Worm (Caenorhabditis elegans): ENCODE data around the gene Y32G9B.1.
A peak's percentile ranks its signal among the peaks of the same experiment; 100 is the strongest.

Y32G9B.1 gene

ce11 chrV:1829973-1830372, at the start of gene Y32G9B.1:
Gene Y32G9B.1, minus strand, starts transcription at chrV:1830073.
- no peak for TF ChIP-seq pes-1 (GFP tag; IDR thresholded peaks at IDR 0.05)
- TF ChIP-seq ceh-36 (tag; optimal IDR thresholded peaks at IDR 0.05): no peak
- no peak for TF ChIP-seq scrt-1 (GFP tag; IDR thresholded peaks at IDR 0.05)
- TF ChIP-seq sea-1 (GFP tag; conservative IDR thresholded peaks at IDR 0.05): no peak
- TF ChIP-seq hmg-4 (GFP tag; optimal IDR thresholded peaks at IDR 0.05): no peak
- no peak for TF ChIP-seq hmbx-1 (tag; optimal IDR thresholded peaks at IDR 0.05)

ce11 chrV:1878030-1878429, 48.2 kb upstream of the Y32G9B.1 start:
- TF ChIP-seq ceh-36 (tag; optimal IDR thresholded peaks at IDR 0.05) (no peak), hmg-4 (GFP tag; optimal IDR thresholded peaks at IDR 0.05) (no peak), tbx-11 (GFP tag; IDR thresholded peaks at IDR 0.05) (no peak), hnd-1 (tag; optimal IDR thresholded peaks at IDR 0.05) (no peak), scrt-1 (GFP tag; IDR thresholded peaks at IDR 0.05) (no peak), tra-4 (tag; optimal IDR thresholded peaks at IDR 0.05) (no peak), sea-1 (GFP tag; conservative IDR thresholded peaks at IDR 0.05) (no peak), hmbx-1 (tag; optimal IDR thresholded peaks at IDR 0.05) (no peak), F13C5.2 (tag; optimal IDR thresholded peaks at IDR 0.05) (no peak), ceh-13 (GFP tag; optimal IDR thresholded peaks at IDR 0.05) (no peak), tbx-37 (GFP tag; conservative IDR thresholded peaks at IDR 0.05) (no peak), aly-1 (tag; optimal IDR thresholded peaks at IDR 0.05) (no peak), pes-1 (GFP tag; IDR thresholded peaks at IDR 0.05) (no peak), B0310.2 (tag; optimal IDR thresholded peaks at IDR 0.05) (no peak), ets-7 (tag; optimal IDR thresholded peaks at IDR 0.05) (no peak), flt-1 (GFP tag; IDR thresholded peaks at IDR 0.05) (no peak), ama-1 (optimal IDR thresholded peaks at IDR 0.05) (no peak)

ce11 chrV:1875497-1875988, 45.7 kb upstream of the Y32G9B.1 start:
- TF ChIP-seq B0310.2 (tag; optimal IDR thresholded peaks at IDR 0.05) (peak; percentile 72), sea-1 (GFP tag; conservative IDR thresholded peaks at IDR 0.05) (peak; percentile 25; the same call in 1 of the 2 replicates), hnd-1 (tag; optimal IDR thresholded peaks at IDR 0.05) (no peak), hmbx-1 (tag; optimal IDR thresholded peaks at IDR 0.05) (peak; percentile 38), tra-4 (tag; optimal IDR thresholded peaks at IDR 0.05) (peak; percentile 15), pes-1 (GFP tag; IDR thresholded peaks at IDR 0.05) (peak; percentile 58; the same call in 1 of the 2 replicates), ceh-13 (GFP tag; optimal IDR thresholded peaks at IDR 0.05) (peak; percentile 17), ama-1 (optimal IDR thresholded peaks at IDR 0.05) (peak; percentile 61), tbx-37 (GFP tag; conservative IDR thresholded peaks at IDR 0.05) (no peak), hmg-4 (GFP tag; optimal IDR thresholded peaks at IDR 0.05) (no peak), ets-7 (tag; optimal IDR thresholded peaks at IDR 0.05) (no peak), ceh-36 (tag; optimal IDR thresholded peaks at IDR 0.05) (peak; percentile 34), scrt-1 (GFP tag; IDR thresholded peaks at IDR 0.05) (no peak), F13C5.2 (tag; optimal IDR thresholded peaks at IDR 0.05) (no peak), tbx-11 (GFP tag; IDR thresholded peaks at IDR 0.05) (no peak), flt-1 (GFP tag; IDR thresholded peaks at IDR 0.05) (no peak), aly-1 (tag; optimal IDR thresholded peaks at IDR 0.05) (no peak)

DNA sequence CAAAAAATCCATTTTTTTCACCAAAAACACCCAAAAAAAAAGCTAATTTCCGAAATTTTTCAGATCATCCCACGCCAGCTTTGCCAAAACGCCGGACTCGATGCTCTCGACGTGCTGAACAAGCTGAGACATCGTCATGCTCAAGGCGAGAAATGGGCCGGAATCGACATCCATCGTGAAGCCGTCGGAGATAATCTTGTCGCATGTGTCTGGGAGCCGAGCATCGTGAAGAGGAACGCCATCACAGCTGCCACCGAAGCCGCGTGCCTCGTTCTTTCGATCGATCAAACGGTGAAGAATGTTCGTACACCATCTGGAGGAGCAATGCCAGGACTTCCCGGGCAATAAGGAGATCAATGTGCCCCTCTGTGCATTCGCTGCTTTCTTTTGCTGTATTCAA, 45.0 kb upstream of the Y32G9B.1 start:
- TF ChIP-seq tbx-11 (GFP tag; IDR thresholded peaks at IDR 0.05) (no peak), ceh-36 (tag; optimal IDR thresholded peaks at IDR 0.05) (no peak), ama-1 (optimal IDR thresholded peaks at IDR 0.05) (no peak), hnd-1 (tag; optimal IDR thresholded peaks at IDR 0.05) (no peak)

ce11 chrV:1871768-1872296, 42.0 kb upstream of the Y32G9B.1 start, which contains the start of the genes T10B5.4 and cct-7:
Gene T10B5.4, minus strand, starts transcription at chrV:1871807.
Gene cct-7, plus strand, starts transcription at chrV:1872246.
- TF ChIP-seq pes-1 (GFP tag; IDR thresholded peaks at IDR 0.05) (peak; percentile 43; the same call in 1 of the 2 replicates), scrt-1 (GFP tag; IDR thresholded peaks at IDR 0.05) (no peak), F13C5.2 (tag; optimal IDR thresholded peaks at IDR 0.05) (peak; percentile 59), B0310.2 (tag; optimal IDR thresholded peaks at IDR 0.05) (no peak), tbx-11 (GFP tag; IDR thresholded peaks at IDR 0.05) (no peak), hmg-4 (GFP tag; optimal IDR thresholded peaks at IDR 0.05) (peak; percentile 54), hmbx-1 (tag; optimal IDR thresholded peaks at IDR 0.05) (no peak), ceh-13 (GFP tag; optimal IDR thresholded peaks at IDR 0.05) (no peak), sea-1 (GFP tag; conservative IDR thresholded peaks at IDR 0.05) (peak; percentile 55; the same call in 1 of the 2 replicates), hnd-1 (tag; optimal IDR thresholded peaks at IDR 0.05) (no peak), aly-1 (tag; optimal IDR thresholded peaks at IDR 0.05) (no peak), ceh-36 (tag; optimal IDR thresholded peaks at IDR 0.05) (no peak), ets-7 (tag; optimal IDR thresholded peaks at IDR 0.05) (peak; percentile 16), ama-1 (optimal IDR thresholded peaks at IDR 0.05) (no peak), tra-4 (tag; optimal IDR thresholded peaks at IDR 0.05) (no peak), flt-1 (GFP tag; IDR thresholded peaks at IDR 0.05) (peak; percentile 36; the same call in 1 of the 2 replicates), tbx-37 (GFP tag; conservative IDR thresholded peaks at IDR 0.05) (peak; percentile 54; the same call in 1 of the 2 replicates)

- TF ChIP-seq pes-1 (GFP tag; IDR thresholded peaks at IDR 0.05): no peak
- TF ChIP-seq hmbx-1 (tag; optimal IDR thresholded peaks at IDR 0.05): no peak
- no peak for TF ChIP-seq hnd-1 (tag; optimal IDR thresholded peaks at IDR 0.05)
- no peak for TF ChIP-seq ceh-36 (tag; optimal IDR thresholded peaks at IDR 0.05)
- no peak for TF ChIP-seq aly-1 (tag; optimal IDR thresholded peaks at IDR 0.05)
- TF ChIP-seq sea-1 (GFP tag; conservative IDR thresholded peaks at IDR 0.05): no peak
- TF ChIP-seq hmg-4 (GFP tag; optimal IDR thresholded peaks at IDR 0.05): no peak
- no peak for TF ChIP-seq ceh-13 (GFP tag; optimal IDR thresholded peaks at IDR 0.05)
- TF ChIP-seq ama-1 (optimal IDR thresholded peaks at IDR 0.05): peak; percentile 7
- TF ChIP-seq tra-4 (tag; optimal IDR thresholded peaks at IDR 0.05): peak; percentile 11
- no peak for TF ChIP-seq ets-7 (tag; optimal IDR thresholded peaks at IDR 0.05)
- no peak for TF ChIP-seq B0310.2 (tag; optimal IDR thresholded peaks at IDR 0.05)
Observed at ce11 chrV:1870515-1870940, 40.7 kb upstream of the Y32G9B.1 start.

- TF ChIP-seq hmbx-1 (tag; optimal IDR thresholded peaks at IDR 0.05): no peak
- TF ChIP-seq tra-4 (tag; optimal IDR thresholded peaks at IDR 0.05): no peak
- no peak for TF ChIP-seq hmg-4 (GFP tag; optimal IDR thresholded peaks at IDR 0.05)
- no peak for TF ChIP-seq ets-7 (tag; optimal IDR thresholded peaks at IDR 0.05)
- no peak for TF ChIP-seq tbx-11 (GFP tag; IDR thresholded peaks at IDR 0.05)
- no peak for TF ChIP-seq ama-1 (optimal IDR thresholded peaks at IDR 0.05)
- no peak for TF ChIP-seq pes-1 (GFP tag; IDR thresholded peaks at IDR 0.05)
- TF ChIP-seq B0310.2 (tag; optimal IDR thresholded peaks at IDR 0.05): no peak
- no peak for TF ChIP-seq scrt-1 (GFP tag; IDR thresholded peaks at IDR 0.05)
Observed at ce11 chrV:1869682-1870081, 39.8 kb upstream of the Y32G9B.1 start, which contains the start of gene T10B5.3. Gene T10B5.3, minus strand, starts transcription at chrV:1869782.

Data from whole organism, early embryonic.